Worm (Caenorhabditis elegans) whole organism, L1 larva: ENCODE results near the gene aco-2.
A peak's percentile ranks its signal among the peaks of the same experiment; 100 is the strongest.

Experiments used
- C16A3.4 ChIP-seq: fragments of 150-350 bp; optimal IDR thresholded peaks from 2 replicates; lab custom pipeline; 2014; ENCODE audit warnings: missing biosample characterization, missing genetic modification characterization
- F16B12.6 ChIP-seq: fragments of 150-350 bp; optimal IDR thresholded peaks from 2 replicates; lab custom pipeline; 2014; ENCODE audit warnings: missing biosample characterization, missing genetic modification characterization
- alr-1 ChIP-seq: fragments of 200-800 bp; sonication (Bioruptor generic); optimal IDR thresholded peaks from 2 replicates; lab custom pipeline; 2018; ENCODE audit warnings: borderline replicate concordance, mild to moderate bottlenecking, missing genetic modification characterization, missing compliant biosample characterization
- blmp-1 ChIP-seq: fragments of 150-350 bp; optimal IDR thresholded peaks from 2 replicates; lab custom pipeline; 2014; ENCODE audit warnings: missing biosample characterization, missing genetic modification characterization
- ceh-8 ChIP-seq: fragments of 200-800 bp; sonication (Bioruptor generic); optimal IDR thresholded peaks from 2 replicates; lab custom pipeline; 2018; ENCODE audit warnings: mild to moderate bottlenecking, missing genetic modification characterization, moderate library complexity, missing compliant biosample characterization
- ceh-82 ChIP-seq, 3 experiments: fragments of 150-350 bp in 1 of 3; sonication (generic microtip) in 2 of 3; optimal IDR thresholded peaks; 2 replicates each; lab custom pipeline; 2014 to 2017; ENCODE audit warnings: missing biosample characterization in 3 of 3, missing genetic modification characterization in 3 of 3
- dpl-1 ChIP-seq, 3 experiments: fragments of 150-350 bp in 2 of 3; sonication (generic microtip) in 1 of 3; optimal IDR thresholded peaks; 2 replicates each; lab custom pipeline; 2014 to 2017; ENCODE audit warnings: missing biosample characterization in 3 of 3, missing genetic modification characterization in 3 of 3, missing genetic modification reagents in 3 of 3
- efl-1 ChIP-seq, 4 experiments: fragments of 150-350 bp; optimal IDR thresholded peaks in 3 of 4; peaks in 1 of 4; 1 replicate in 1 of 4; 2 replicates in 3 of 4; lab custom pipeline; 2014; ENCODE audit warnings: missing biosample characterization in 2 of 4, missing genetic modification characterization in 2 of 4, missing genetic modification reagents in 2 of 4
- efl-3 ChIP-seq: fragments of 200-800 bp; sonication (Bioruptor generic); optimal IDR thresholded peaks from 2 replicates; lab custom pipeline; 2018; ENCODE audit warnings: mild to moderate bottlenecking, missing genetic modification characterization, missing compliant biosample characterization
- egl-13 ChIP-seq: sonication (generic microtip); optimal IDR thresholded peaks from 2 replicates; lab custom pipeline; 2016; ENCODE audit warnings: missing genotype, missing genetic modification reagents, missing genetic modification characterization, missing compliant biosample characterization
- egl-27 ChIP-seq, 2 experiments: fragments of 150-350 bp in 1 of 2; sonication (generic microtip); optimal IDR thresholded peaks; 3 replicates each; lab custom pipeline; 2017 to 2018; ENCODE audit warnings: missing biosample characterization in 2 of 2, missing genetic modification characterization in 2 of 2, missing genetic modification reagents in 2 of 2
- fkh-10 ChIP-seq: sonication (generic microtip); optimal IDR thresholded peaks from 2 replicates; lab custom pipeline; 2017; ENCODE audit warnings: missing biosample characterization, missing genetic modification reagents, missing genetic modification characterization
- fkh-4 ChIP-seq: sonication (generic microtip); optimal IDR thresholded peaks from 2 replicates; lab custom pipeline; 2016; ENCODE audit warnings: missing compliant biosample characterization, missing genetic modification characterization, borderline replicate concordance
- fkh-8 ChIP-seq: sonication (generic microtip); optimal IDR thresholded peaks from 2 replicates; lab custom pipeline; 2016; ENCODE audit warnings: mild to moderate bottlenecking, missing genetic modification characterization, missing compliant biosample characterization
- isw-1 ChIP-seq: fragments of 200-800 bp; sonication (Bioruptor generic); IDR thresholded peaks from 2 replicates; pipeline ENCODE4 v1.3.6; 2022; ENCODE audit warnings: missing genetic modification characterization, missing compliant biosample characterization
- jun-1 ChIP-seq: fragments of 150-350 bp; optimal IDR thresholded peaks from 2 replicates; lab custom pipeline; 2014; ENCODE audit warnings: missing biosample characterization, missing genetic modification reagents, missing genetic modification characterization
- lin-15B ChIP-seq: fragments of 150-350 bp; sonication (generic microtip); optimal IDR thresholded peaks from 3 replicates; lab custom pipeline; 2014; ENCODE audit warnings: missing biosample characterization, missing genetic modification characterization
- lin-35 ChIP-seq, 2 experiments: fragments of 150-350 bp; optimal IDR thresholded peaks; 2 replicates each; lab custom pipeline; 2014; ENCODE audit warnings: missing biosample characterization in 2 of 2, missing genetic modification characterization in 2 of 2, missing genetic modification reagents in 2 of 2
- lin-39 ChIP-seq: fragments of 150-350 bp; optimal IDR thresholded peaks from 2 replicates; lab custom pipeline; 2014; ENCODE audit warnings: missing biosample characterization, missing genetic modification reagents, missing genetic modification characterization
- lsy-2 ChIP-seq, 2 experiments: fragments of 150-350 bp; optimal IDR thresholded peaks; 2 replicates each; lab custom pipeline; 2014; ENCODE audit warnings: missing biosample characterization in 2 of 2, missing genetic modification characterization in 2 of 2
- mab-9 ChIP-seq: fragments of 200-800 bp; sonication (Bioruptor generic); IDR thresholded peaks from 2 replicates; pipeline ENCODE4 v1.3.6; 2022; ENCODE audit warnings: missing genetic modification reagents, missing genetic modification characterization, missing compliant biosample characterization
- mdl-1 ChIP-seq, 2 experiments: fragments of 150-350 bp; optimal IDR thresholded peaks; 2 replicates each; lab custom pipeline; 2014 to 2017; ENCODE audit warnings: missing biosample characterization in 2 of 2, missing genetic modification characterization in 2 of 2, inconsistent platforms in 1 of 2
- mef-2 ChIP-seq: fragments of 150-350 bp; optimal IDR thresholded peaks from 2 replicates; lab custom pipeline; 2014; ENCODE audit warnings: missing biosample characterization, missing genetic modification characterization
- mep-1 ChIP-seq: fragments of 150-350 bp; optimal IDR thresholded peaks from 2 replicates; lab custom pipeline; 2014; ENCODE audit warnings: missing biosample characterization, missing genetic modification characterization
- nhr-11 ChIP-seq: fragments of 150-350 bp; optimal IDR thresholded peaks from 2 replicates; lab custom pipeline; 2014; ENCODE audit warnings: missing biosample characterization, missing genetic modification characterization
- nhr-12 ChIP-seq: sonication (generic microtip); optimal IDR thresholded peaks from 2 replicates; lab custom pipeline; 2017; ENCODE audit warnings: missing biosample characterization, missing genetic modification characterization
- nhr-19 ChIP-seq: fragments of 200-800 bp; sonication (Bioruptor generic); conservative IDR thresholded peaks from 2 replicates; pipeline ENCODE4 v1.3.6; 2022; ENCODE audit warnings: missing genetic modification characterization, missing compliant biosample characterization
- nhr-20 ChIP-seq: sonication (generic microtip); optimal IDR thresholded peaks from 2 replicates; lab custom pipeline; 2016; ENCODE audit warnings: mild to moderate bottlenecking, missing genetic modification characterization, missing compliant biosample characterization
- nhr-71 ChIP-seq: sonication (generic microtip); optimal IDR thresholded peaks from 2 replicates; lab custom pipeline; 2016; ENCODE audit warnings: mild to moderate bottlenecking, missing genetic modification characterization, moderate library complexity, missing compliant biosample characterization
- nhr-84 ChIP-seq: sonication (generic microtip); optimal IDR thresholded peaks from 2 replicates; lab custom pipeline; 2017; ENCODE audit warnings: missing biosample characterization, missing genetic modification characterization
- nhr-90 ChIP-seq: sonication (generic microtip); optimal IDR thresholded peaks from 2 replicates; lab custom pipeline; 2016; ENCODE audit warnings: mild to moderate bottlenecking, missing genetic modification characterization, missing compliant biosample characterization; ENCODE audit not compliant: poor library complexity
- pag-3 ChIP-seq: sonication (generic microtip); optimal IDR thresholded peaks from 2 replicates; lab custom pipeline; 2017; ENCODE audit warnings: missing genetic modification characterization, mild to moderate bottlenecking, missing compliant biosample characterization, antibody characterized with exemption, borderline replicate concordance; ENCODE audit not compliant: insufficient read depth
- rnt-1 ChIP-seq: sonication (generic microtip); optimal IDR thresholded peaks from 2 replicates; lab custom pipeline; 2016; ENCODE audit warnings: mild to moderate bottlenecking, missing genetic modification characterization, moderate library complexity, missing compliant biosample characterization
- skn-1 ChIP-seq: fragments of 150-350 bp; optimal IDR thresholded peaks from 2 replicates; lab custom pipeline; 2014; ENCODE audit warnings: missing biosample characterization, missing genetic modification characterization
- snu-23 ChIP-seq: sonication (generic microtip); optimal IDR thresholded peaks from 2 replicates; lab custom pipeline; 2016; ENCODE audit warnings: missing genetic modification characterization, missing compliant biosample characterization
- sptf-1 ChIP-seq: fragments of 150-350 bp; optimal IDR thresholded peaks from 2 replicates; lab custom pipeline; 2014; ENCODE audit warnings: missing biosample characterization, missing genetic modification characterization
- swsn-7 ChIP-seq: sonication (generic microtip); optimal IDR thresholded peaks from 2 replicates; lab custom pipeline; 2016; ENCODE audit warnings: missing genetic modification characterization, missing compliant biosample characterization
- unc-86 ChIP-seq: sonication (generic microtip); optimal IDR thresholded peaks from 2 replicates; lab custom pipeline; 2016; ENCODE audit warnings: missing genetic modification characterization, missing compliant biosample characterization
- xbp-1 ChIP-seq: sonication (generic microtip); optimal IDR thresholded peaks from 2 replicates; lab custom pipeline; 2016; ENCODE audit warnings: missing genetic modification characterization, missing compliant biosample characterization
- ztf-11 ChIP-seq, 2 experiments: sonication (generic microtip); optimal IDR thresholded peaks; 2 replicates each; lab custom pipeline; 2016 to 2017; ENCODE audit warnings: missing genetic modification characterization in 2 of 2, missing biosample characterization in 1 of 2, missing compliant biosample characterization in 1 of 2

Gene aco-2

ce11 chrIII:7928549-7929129 is 44.9 kb upstream of the aco-2 start, which contains the start of the genes C29E4.13 and npp-15:
C29E4.13 (minus strand) TSS chrIII:7928717.
npp-15 (plus strand) TSS chrIII:7929043.
- TF ChIP-seq ceh-8 (GFP tag; lab: Kevin White, UChicago) (no peak), lin-39 (peak; percentile 29), C16A3.4 (tag; lab: Kevin White, UChicago) (peak; percentile 55), nhr-90 (tag; lab: Kevin White, UChicago) (peak; percentile 27), lin-35 (GFP tag; optimal IDR thresholded peaks at IDR 0.05; lab: Kevin White, UChicago) (peak; percentile 74 to 87), lsy-2 (tag; optimal IDR thresholded peaks at IDR 0.05; lab: Kevin White, UChicago) (peak; percentile 64 to 74), mep-1 (tag; lab: Kevin White, UChicago) (peak; percentile 70), sptf-1 (tag; lab: Kevin White, UChicago) (no peak), nhr-19 (GFP tag; lab: Robert Waterston, UW) (no peak; the same call in 1 of the 2 replicates), snu-23 (GFP tag; lab: Kevin White, UChicago) (peak; percentile 63), F16B12.6 (peak; percentile 44), pag-3 (tag; lab: Kevin White, UChicago) (no peak), nhr-71 (tag; lab: Kevin White, UChicago) (peak; percentile 53), skn-1 (tag; lab: Kevin White, UChicago) (peak; percentile 24), ceh-82 (tag; optimal IDR thresholded peaks at IDR 0.05; lab: Kevin White, UChicago) (peak in 1 of 3 experiments; percentile 35), mdl-1 (tag; optimal IDR thresholded peaks at IDR 0.05; lab: Kevin White, UChicago) (peak in 1 of 2 experiments; percentile 17), unc-86 (tag; lab: Kevin White, UChicago) (peak; percentile 15), xbp-1 (tag; lab: Kevin White, UChicago) (peak; percentile 39), efl-1 (optimal IDR thresholded peaks at IDR 0.05; lab: Kevin White, UChicago) (peak; percentile 64 to 81), efl-1 (GFP tag; optimal IDR thresholded peaks at IDR 0.05 in 1 of 2; lab: Kevin White, UChicago) (peak; percentile 83 to 98), nhr-11 (tag; lab: Kevin White, UChicago) (no peak), fkh-10 (GFP tag; lab: Kevin White, UChicago) (no peak), rnt-1 (peak; percentile 64), fkh-8 (no peak), egl-13 (tag; lab: Kevin White, UChicago) (no peak), blmp-1 (tag; lab: Kevin White, UChicago) (peak; percentile 33), lin-15B (peak; percentile 18), ztf-11 (tag; optimal IDR thresholded peaks at IDR 0.05; lab: Kevin White, UChicago) (no peak), dpl-1 (GFP tag; optimal IDR thresholded peaks at IDR 0.05; lab: Kevin White, UChicago) (peak; percentile 56 to 87 (median 83)), nhr-20 (tag; lab: Kevin White, UChicago) (peak; percentile 51), fkh-4 (tag; lab: Kevin White, UChicago) (no peak), swsn-7 (tag; lab: Kevin White, UChicago) (peak; percentile 34)

- TF ChIP-seq jun-1 (tag; lab: Kevin White, UChicago): no peak
- TF ChIP-seq lin-35 (GFP tag; optimal IDR thresholded peaks at IDR 0.05; lab: Kevin White, UChicago): peak in 1 of 2 experiments; percentile 11
Measured at ce11 chrIII:7933235-7933634, 40.3 kb upstream of the aco-2 start, which contains the start of gene ran-2. ran-2 (plus strand) TSS chrIII:7933535.

- TF ChIP-seq swsn-7 (tag; lab: Kevin White, UChicago): no peak
- TF ChIP-seq nhr-84 (tag; lab: Kevin White, UChicago): no peak
- TF ChIP-seq mef-2 (tag; lab: Kevin White, UChicago): no peak
- no peak for TF ChIP-seq mab-9 (GFP tag; lab: Robert Waterston, UW)
- no peak for TF ChIP-seq lin-15B
- no peak for TF ChIP-seq fkh-8
- no peak for TF ChIP-seq efl-3
- no peak for TF ChIP-seq nhr-12 (tag; lab: Kevin White, UChicago)
- no peak for TF ChIP-seq alr-1 (tag; lab: Kevin White, UChicago)
- no peak for TF ChIP-seq isw-1
- no peak for TF ChIP-seq egl-27 (tag; optimal IDR thresholded peaks at IDR 0.05; lab: Kevin White, UChicago)
Measured at ce11 chrIII:7937548-7937947, 36.0 kb upstream of the aco-2 start, which contains the start of gene C29E4.10. C29E4.10 (plus strand) TSS chrIII:7937848.
